Fruit fly (Drosophila melanogaster) S2 (cell line): ENCODE results near the gene CG17107.

Source experiments
- CG8478 ChIP-seq: fragments of >200 bp; optimal IDR thresholded peaks from 2 replicates; lab custom pipeline; 2018
- CTCF ChIP-seq, 2 experiments: fragments of >200 bp; optimal IDR thresholded peaks; 2 replicates each; lab custom pipeline; 2018

- no peak for TF ChIP-seq CG8478
- no peak for TF ChIP-seq CTCF (optimal IDR thresholded peaks at IDR 0.05; lab: Kevin White, UChicago)
Measured at dm6 chr2L:10643671-10644070, 38.0 kb upstream of the CG17107 start, which contains the start of gene CG18284.
